Worm (Caenorhabditis elegans): Measurements from ENCODE around the gene Y57A10C.8.

Gene Y57A10C.8

DNA sequence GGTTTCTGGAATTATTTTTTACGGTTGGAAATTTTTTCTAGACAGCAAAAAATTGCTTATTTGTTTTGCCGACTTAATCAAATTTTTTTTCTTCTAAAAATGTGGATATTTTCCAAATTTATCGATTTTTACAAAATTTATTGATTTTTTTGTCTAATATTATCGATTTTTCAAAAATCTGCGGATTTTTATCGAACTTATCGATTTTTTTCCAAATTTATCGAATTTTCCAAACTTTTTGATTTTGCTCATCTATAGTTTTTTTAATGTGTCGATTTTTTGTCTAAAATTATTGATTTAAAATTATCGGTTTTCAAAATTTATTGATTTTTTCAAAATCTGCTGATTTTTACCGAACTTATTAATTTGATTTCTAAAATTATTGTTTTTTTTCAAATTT, 35.5 kb downstream of the Y57A10C.8 start:
- no peak for TF ChIP-seq unc-62 (GFP tag; optimal IDR thresholded peaks at IDR 0.05)

DNA sequence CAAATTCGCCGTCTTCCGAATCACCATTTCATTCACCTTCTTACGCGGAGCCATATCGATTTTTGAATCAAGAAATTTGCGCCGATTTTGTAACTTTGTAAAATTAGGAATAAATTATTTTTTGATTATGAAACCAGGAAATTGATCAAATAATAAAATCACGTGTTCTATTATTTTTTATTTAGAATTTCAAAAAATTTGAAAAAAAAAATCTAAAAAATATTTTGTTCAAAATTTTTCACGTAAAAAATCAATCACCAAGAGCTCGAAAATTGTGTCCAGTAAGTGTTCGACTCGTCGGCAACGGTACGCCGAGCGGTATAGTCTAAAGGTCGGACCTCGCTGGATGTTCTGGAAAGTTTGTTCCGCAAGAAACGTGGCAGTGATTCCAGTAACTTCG, 36.0 kb downstream of the Y57A10C.8 start, which contains the start of gene Y57A10B.7:
Gene Y57A10B.7, minus strand, starts transcription at position 101 of the 400 bp plus-strand sequence.
- no peak for TF ChIP-seq unc-62 (GFP tag; optimal IDR thresholded peaks at IDR 0.05)

DNA sequence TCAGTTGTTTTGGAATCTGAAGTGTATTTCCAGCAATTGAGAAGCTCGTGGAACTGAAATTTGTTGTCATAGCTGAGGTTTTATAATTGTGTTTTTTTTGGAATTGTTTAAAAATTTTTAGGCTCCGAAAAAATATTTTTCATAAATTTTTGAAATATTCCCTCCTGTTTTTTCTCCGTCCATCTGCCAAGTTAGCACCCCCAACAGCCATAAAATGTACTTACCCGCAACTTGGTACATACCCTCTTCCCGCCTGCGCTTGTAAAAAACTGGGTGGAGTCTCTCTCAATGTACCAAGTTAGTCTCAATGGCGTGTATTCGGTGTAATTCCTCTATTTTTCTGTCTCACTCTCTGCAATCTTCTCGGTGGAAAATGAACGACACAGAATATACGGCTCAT, 39.9 kb downstream of the Y57A10C.8 start, which contains the start of gene Y57A10B.6:
Gene Y57A10B.6, plus strand, starts transcription at position 301 of the 400 bp plus-strand sequence.
- no peak for TF ChIP-seq unc-62 (GFP tag; optimal IDR thresholded peaks at IDR 0.05)

DNA sequence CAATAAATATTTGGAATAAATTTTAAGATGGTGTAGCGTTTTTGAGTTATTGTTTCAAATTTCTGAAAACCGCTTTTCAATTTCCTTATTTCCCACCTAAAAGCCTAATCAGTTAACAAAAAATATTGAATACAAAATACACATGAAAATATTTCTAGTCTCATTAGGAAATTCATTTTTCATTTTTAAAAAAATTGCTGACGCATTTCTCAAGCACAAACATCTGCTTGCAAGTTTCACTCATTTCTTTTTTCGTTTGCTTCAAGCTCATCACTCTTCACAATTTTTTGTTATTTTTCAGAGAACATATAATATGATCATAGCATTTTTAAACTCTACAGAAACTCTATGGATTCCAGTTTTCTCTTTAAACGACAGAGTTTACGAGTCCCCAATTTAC, 41.7 kb downstream of the Y57A10C.8 start, which contains the start of gene sre-41:
Gene sre-41, plus strand, starts transcription at position 301 of the 400 bp plus-strand sequence.
- no peak for TF ChIP-seq unc-62 (GFP tag; optimal IDR thresholded peaks at IDR 0.05)

DNA sequence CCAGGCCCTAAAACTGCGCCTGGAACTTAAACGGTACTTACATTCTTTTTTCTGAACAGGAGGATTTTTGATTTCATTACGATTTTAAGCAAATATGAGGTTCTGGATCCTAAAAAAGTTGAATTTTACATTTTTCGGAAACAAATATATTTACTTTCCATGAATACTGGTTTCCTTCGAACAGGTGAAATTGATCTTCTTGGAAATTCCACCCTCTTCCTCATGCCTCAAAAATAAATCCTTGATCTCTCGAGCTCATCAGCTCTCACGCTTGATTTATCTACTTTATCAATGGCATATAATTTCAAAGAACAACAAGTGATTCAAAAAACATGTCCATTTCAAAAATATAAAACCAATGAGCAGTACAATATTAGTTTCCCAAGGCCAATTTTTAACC, 42.2 kb downstream of the Y57A10C.8 start:
- no peak for TF ChIP-seq unc-62 (GFP tag; optimal IDR thresholded peaks at IDR 0.05)

DNA sequence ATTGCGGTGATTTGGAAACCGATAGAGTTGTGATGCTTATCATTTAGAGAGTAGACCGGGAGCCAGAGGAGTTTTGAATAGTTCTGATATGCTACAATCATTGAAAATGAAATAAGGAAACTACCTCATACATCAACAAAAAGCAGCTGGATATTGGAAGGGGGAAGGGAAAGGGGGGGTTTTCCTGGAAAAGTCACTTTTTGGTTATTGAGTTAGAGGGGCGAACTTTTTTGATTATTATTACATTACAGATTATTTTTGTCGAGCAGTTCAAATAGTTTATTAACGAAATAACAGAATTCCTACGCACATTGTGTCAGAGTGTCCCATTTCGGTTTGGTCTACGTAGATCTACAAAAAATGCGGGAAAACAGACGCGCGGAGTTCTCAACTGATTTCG, 42.9 kb downstream of the Y57A10C.8 start, which contains the start of gene sre-42:
Gene sre-42, minus strand, starts transcription at position 101 of the 400 bp plus-strand sequence.
- no peak for TF ChIP-seq unc-62 (GFP tag; optimal IDR thresholded peaks at IDR 0.05)

DNA sequence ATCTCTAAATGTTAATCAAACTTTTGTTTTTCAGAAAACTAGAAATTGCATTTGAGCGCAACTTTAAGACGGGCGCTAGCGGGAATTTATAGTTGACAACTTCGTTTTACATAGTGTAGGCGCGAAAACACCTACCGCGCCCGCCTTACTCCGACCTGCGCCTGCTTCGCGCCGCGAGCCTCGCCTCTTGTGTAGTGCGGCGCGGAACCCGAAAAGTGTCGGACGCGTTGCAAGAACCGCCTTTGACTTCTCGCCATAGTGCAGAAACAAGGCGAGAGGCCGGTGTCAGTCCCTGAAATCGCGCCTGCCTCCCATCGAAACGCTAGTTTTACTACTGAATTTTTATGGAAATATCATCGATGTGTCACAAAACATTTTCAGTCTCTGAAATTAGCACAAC, 43.8 kb downstream of the Y57A10C.8 start:
- no peak for TF ChIP-seq unc-62 (GFP tag; optimal IDR thresholded peaks at IDR 0.05)

DNA sequence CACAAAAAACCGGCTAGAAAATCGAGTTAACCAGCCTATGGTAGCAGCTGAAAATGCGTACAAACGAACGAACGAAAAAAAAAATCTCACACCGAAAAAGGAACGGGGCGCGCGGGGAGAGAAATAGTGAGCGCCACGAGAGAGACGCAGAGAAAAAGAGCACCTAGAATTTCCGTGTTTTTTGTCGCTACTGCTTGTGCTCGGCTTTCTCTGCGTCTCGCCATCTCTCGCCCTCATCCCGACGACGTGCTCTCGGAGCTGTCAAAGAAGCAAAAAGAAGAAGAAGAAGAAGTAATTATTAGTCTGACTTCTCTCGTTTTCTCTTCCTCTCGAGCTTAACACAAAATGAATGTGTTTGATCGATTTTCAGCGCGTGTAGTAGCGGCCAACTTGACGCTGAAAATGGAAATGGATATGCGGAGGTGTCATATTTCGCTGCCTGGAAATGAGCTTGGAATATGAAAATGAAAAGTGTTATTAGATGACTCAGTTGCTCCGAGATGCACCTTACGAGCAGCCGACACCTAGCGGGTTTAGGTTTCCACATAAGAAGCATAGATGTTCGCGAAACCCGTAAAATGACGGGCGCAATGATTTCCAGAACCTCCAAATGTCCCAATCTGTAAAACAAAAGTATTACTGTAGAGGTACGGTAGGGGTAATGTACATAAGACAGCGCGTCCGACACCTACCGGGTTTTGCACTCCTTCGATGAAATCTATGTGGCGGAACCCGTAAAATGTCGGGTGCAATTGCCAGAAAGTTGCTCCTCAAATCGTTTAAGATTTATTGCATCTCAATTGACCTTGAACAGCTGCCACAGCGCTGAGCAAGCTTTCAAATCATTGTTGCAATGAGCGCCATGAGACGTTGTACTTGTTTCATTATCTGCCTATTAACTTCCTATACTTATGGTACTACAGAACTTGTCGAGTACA, 46.7 kb downstream of the Y57A10C.8 start, which contains the start of gene btb-14:
Gene btb-14, plus strand, starts transcription at position 839 of the 938 bp plus-strand sequence.
- TF ChIP-seq unc-62 (GFP tag; optimal IDR thresholded peaks at IDR 0.05), result no peak

DNA sequence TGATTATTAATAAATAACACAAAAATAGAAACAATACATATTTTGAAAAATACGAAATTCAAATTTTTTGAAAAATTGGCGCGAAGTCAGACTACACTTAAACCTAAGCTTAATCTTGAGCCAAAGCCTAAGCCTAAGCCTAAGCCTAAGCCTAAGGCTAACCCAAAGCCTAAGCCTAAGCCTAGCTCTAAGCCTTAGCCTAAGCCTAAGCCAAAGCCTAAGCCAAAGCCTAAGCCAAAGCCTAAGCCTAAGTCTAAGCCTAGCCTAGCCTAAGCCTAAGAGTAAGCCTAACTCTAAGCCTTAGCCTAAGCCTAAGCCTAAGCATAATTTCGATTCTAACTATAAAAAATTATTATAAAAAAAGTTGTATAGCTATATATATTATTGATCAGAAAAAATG, 48.8 kb downstream of the Y57A10C.8 start:
- no peak for TF ChIP-seq unc-62 (GFP tag; optimal IDR thresholded peaks at IDR 0.05)

DNA sequence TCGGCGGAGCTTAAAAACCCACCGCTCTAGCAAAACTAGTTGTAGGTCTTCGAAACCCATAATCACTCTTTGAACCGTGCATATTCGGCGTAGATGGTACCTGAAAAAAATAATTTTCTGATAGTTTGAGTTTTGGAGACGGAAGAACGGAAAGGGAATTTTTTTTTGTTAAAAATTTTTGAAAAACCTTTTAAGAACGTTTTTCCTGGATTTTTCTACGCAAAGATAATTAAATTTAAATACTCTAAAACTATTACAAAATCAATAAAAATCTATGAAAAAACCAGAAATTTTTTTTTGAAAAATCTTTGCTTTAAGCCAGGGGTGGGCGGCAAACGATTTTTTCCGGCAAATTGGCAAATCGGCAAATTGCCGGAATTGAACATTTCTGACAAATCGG, 50.2 kb downstream of the Y57A10C.8 start, which contains the start of gene marc-5:
Gene marc-5, minus strand, starts transcription at position 101 of the 400 bp plus-strand sequence.
- TF ChIP-seq unc-62 (GFP tag; optimal IDR thresholded peaks at IDR 0.05), result no peak

DNA sequence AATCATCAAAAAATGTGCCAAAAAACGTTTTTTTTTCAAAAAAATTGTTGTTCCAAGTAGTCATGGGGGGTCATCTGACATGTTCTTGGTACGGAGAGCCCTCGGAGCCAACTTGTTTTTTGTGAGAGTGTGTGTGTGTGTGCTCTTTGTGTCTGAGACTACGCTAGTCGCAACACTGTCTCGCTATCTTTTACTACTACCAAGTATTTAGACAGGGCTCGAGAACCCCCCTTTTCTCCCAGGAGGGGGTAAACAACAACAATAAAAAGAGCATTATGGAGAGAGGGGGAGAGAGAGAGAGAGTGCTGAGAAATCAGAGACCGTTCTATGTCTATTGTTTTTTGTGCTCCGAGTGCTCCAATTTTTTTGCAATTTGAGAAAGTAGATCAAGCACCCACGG, 50.9 kb downstream of the Y57A10C.8 start:
- no peak for TF ChIP-seq unc-62 (GFP tag; optimal IDR thresholded peaks at IDR 0.05)

Measured in whole organism, dauer.